Fruit fly (Drosophila melanogaster) whole organism: Measurements from ENCODE around the gene HP4.

Source experiments
- CG8478 ChIP-seq: fragments of >200 bp; optimal IDR thresholded peaks from 2 replicates; lab custom pipeline; 2018; ENCODE audit warnings: inconsistent platforms
- Dll ChIP-seq: fragments of >200 bp; optimal IDR thresholded peaks from 2 replicates; lab custom pipeline; 2017
- EcR ChIP-seq, 2 experiments: fragments of >200 bp; optimal IDR thresholded peaks; 2 replicates each; lab custom pipeline; 2017; ENCODE audit warnings: missing biosample characterization in 2 of 2, missing genetic modification characterization in 2 of 2, missing genetic modification reagents in 2 of 2
- pan ChIP-seq: fragments of >200 bp; optimal IDR thresholded peaks from 2 replicates; lab custom pipeline; 2017
- psq ChIP-seq: fragments of >200 bp; optimal IDR thresholded peaks from 2 replicates; lab custom pipeline; 2017
- usp ChIP-seq: fragments of >200 bp; optimal IDR thresholded peaks from 2 replicates; lab custom pipeline; 2017; ENCODE audit warnings: missing biosample characterization, missing genetic modification characterization, mixed read lengths

dm6 chr3L:7935933-7936494 is 39.9 kb downstream of the HP4 start, which contains the start of the genes syd and Srp9:
- TF ChIP-seq EcR (GFP tag; optimal IDR thresholded peaks at IDR 0.05; lab: Kevin White, UChicago) (no peak), Dll (lab: Kevin White, UChicago) (no peak), usp (GFP tag; lab: Kevin White, UChicago) (no peak), CG8478 (lab: Kevin White, UChicago) (no peak), psq (lab: Kevin White, UChicago) (no peak), pan (lab: Kevin White, UChicago) (no peak)
